Fruit fly (Drosophila melanogaster): ENCODE results near the gene CG13801.

CG13801 gene

DNA sequence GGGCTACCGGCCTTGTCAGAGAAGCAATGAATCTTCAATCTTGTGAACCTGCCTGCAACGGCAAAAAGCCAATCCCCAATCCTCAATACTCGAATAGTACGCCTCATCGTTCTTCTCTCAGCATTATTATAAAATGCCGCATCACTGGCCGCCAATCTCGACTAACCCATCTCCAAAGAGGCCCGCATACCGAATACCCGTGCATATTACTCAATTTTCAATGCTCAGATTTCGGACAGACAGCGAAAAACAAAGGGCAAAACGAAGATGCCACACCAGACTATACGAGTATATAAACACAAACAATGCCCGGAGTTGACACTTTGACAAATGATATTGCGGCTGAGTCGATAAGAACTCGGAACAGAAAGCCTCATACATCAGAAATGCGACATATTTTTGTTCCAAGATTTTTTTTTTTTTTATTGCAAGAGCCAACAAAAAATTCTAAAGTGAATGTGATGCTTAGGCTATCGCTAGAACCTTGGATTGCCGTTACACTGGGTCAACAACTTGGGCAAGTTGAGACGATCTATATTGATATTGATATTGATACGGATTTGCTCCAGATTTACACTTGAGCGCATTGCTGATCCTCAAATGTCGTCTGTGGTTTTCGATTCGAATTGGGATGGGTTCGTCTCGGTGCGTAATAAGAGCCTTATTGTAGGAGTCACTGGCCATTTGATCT, 32.5 kb downstream of the CG13801 start:
- TF ChIP-seq svp (GFP tag) (peak; percentile 67), CG6854 (GFP tag; optimal IDR thresholded peaks at IDR 0.05) (no peak), CG6792 (GFP tag; optimal IDR thresholded peaks at IDR 0.05) (no peak), Ets21C (GFP tag; optimal IDR thresholded peaks at IDR 0.05) (no peak), CG31627 (GFP tag; optimal IDR thresholded peaks at IDR 0.05) (no peak), fkh (GFP tag; optimal IDR thresholded peaks at IDR 0.05) (peak; percentile 37), vri (GFP tag; optimal IDR thresholded peaks at IDR 0.05) (peak; percentile 71), Sox14 (GFP tag; optimal IDR thresholded peaks at IDR 0.05) (no peak), esn (GFP tag; optimal IDR thresholded peaks at IDR 0.05) (no peak), net (GFP tag; optimal IDR thresholded peaks at IDR 0.05) (no peak), CG3919 (GFP tag; optimal IDR thresholded peaks at IDR 0.05) (no peak), Eip75B (GFP tag; optimal IDR thresholded peaks at IDR 0.05) (no peak), CG1621 (tag; optimal IDR thresholded peaks at IDR 0.05) (no peak), CG4318 (GFP tag; optimal IDR thresholded peaks at IDR 0.05) (no peak), CG8319 (GFP tag; optimal IDR thresholded peaks at IDR 0.05) (no peak), Sox102F (GFP tag; optimal IDR thresholded peaks at IDR 0.05) (peak; percentile 7)

DNA sequence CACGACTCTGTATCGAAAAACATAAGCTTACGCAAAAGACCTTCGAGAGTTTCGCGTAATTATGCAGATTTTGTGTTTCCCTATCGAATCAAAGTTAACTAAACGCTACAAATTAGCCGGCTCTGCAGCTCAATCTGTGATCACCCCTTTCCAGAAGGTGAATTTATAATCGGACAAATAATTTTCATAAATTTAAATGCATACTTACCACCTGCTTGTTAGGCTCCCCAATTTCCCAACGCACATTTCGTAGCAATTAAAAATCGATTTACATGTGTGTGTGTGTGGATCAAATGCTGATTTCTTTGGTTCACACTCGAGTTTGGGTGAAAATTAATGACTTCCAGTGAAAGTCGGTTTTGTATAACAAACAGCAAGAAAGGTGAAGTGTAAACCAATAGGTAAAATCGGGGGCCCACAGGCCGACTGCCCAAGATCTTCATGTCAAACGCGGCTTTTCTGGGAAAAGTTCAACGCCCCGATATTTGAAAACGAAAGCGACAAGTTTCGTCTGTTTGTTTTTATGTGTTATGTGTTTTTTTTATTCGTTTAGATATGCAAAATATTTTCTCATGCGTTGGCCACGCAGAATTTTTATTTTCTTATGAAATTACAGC, 37.3 kb downstream of the CG13801 start:
- TF ChIP-seq lz (GFP tag; optimal IDR thresholded peaks at IDR 0.05) (no peak), topi (GFP tag; optimal IDR thresholded peaks at IDR 0.05) (no peak), Hr39 (GFP tag; optimal IDR thresholded peaks at IDR 0.05) (no peak), fkh (GFP tag; optimal IDR thresholded peaks at IDR 0.05) (no peak), OdsH (GFP tag; optimal IDR thresholded peaks at IDR 0.05) (no peak), CG8319 (GFP tag; optimal IDR thresholded peaks at IDR 0.05) (no peak), ss (GFP tag; optimal IDR thresholded peaks at IDR 0.05) (no peak), svp (GFP tag) (no peak), spab (GFP tag; optimal IDR thresholded peaks at IDR 0.05) (no peak)

DNA sequence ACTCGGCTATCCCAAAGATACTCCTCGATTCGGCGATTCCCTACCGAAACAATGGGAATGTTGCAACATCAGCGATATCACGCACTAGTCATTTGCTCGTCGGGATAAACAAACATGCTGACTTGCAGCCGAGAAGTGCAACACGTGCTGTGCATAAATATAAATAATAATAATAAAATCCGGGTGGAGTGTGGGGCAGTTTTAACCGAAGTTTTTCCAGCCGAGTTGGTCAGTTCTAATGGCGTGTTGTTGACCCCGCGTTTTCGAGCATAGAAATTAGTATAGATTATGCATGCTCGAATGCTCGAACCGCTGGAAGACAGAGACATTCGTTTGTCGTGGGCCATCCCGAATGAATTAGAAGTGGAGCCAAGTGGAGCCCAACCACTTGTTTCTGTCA, 38.3 kb downstream of the CG13801 start:
- TF ChIP-seq ss (GFP tag; optimal IDR thresholded peaks at IDR 0.05): no peak
- TF ChIP-seq CG3032 (tag; optimal IDR thresholded peaks at IDR 0.05): no peak
- no peak for TF ChIP-seq CG9139 (GFP tag; optimal IDR thresholded peaks at IDR 0.05)
- no peak for TF ChIP-seq dac (GFP tag; optimal IDR thresholded peaks at IDR 0.05)
- no peak for TF ChIP-seq CG10631 (GFP tag; optimal IDR thresholded peaks at IDR 0.05)
- TF ChIP-seq acj6 (GFP tag; optimal IDR thresholded peaks at IDR 0.05): no peak
- TF ChIP-seq Eip93F (GFP tag; optimal IDR thresholded peaks at IDR 0.05): no peak
- TF ChIP-seq fkh (GFP tag; optimal IDR thresholded peaks at IDR 0.05): no peak

DNA sequence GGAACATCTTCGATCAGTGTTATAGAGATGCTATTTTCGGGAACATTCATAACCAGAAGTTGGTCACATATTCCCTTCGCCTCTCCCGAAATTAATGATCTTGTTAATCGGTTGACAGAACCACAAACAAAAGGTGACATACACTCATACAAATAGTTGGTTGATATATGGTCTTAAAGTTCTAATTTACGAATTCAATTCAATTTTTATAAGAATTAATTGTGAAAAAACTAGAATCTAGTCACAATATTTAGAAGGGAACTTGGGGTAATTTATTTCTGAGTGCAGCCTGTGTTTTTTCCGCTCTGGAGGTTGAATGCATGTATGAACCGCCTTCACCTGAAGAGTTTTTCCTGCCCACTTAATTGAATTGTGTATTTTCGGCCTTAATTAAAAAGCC, 39.4 kb downstream of the CG13801 start:
- TF ChIP-seq pdm3 (GFP tag; optimal IDR thresholded peaks at IDR 0.05): no peak
- TF ChIP-seq CG11902 (GFP tag; optimal IDR thresholded peaks at IDR 0.05): no peak
- no peak for TF ChIP-seq Hr4 (GFP tag; optimal IDR thresholded peaks at IDR 0.05)
- no peak for TF ChIP-seq achi (GFP tag; optimal IDR thresholded peaks at IDR 0.05)
- TF ChIP-seq CG6808 (GFP tag; optimal IDR thresholded peaks at IDR 0.05): no peak
- TF ChIP-seq cyc (GFP tag; optimal IDR thresholded peaks at IDR 0.05): no peak
- TF ChIP-seq spab (GFP tag; optimal IDR thresholded peaks at IDR 0.05): no peak
- no peak for TF ChIP-seq Ets96B (tag; optimal IDR thresholded peaks at IDR 0.05)
- TF ChIP-seq Ets21C (GFP tag; optimal IDR thresholded peaks at IDR 0.05): no peak
- TF ChIP-seq Eip93F (GFP tag; optimal IDR thresholded peaks at IDR 0.05): no peak
- TF ChIP-seq CG15336 (GFP tag; IDR thresholded peaks at IDR 0.05): no peak
- no peak for TF ChIP-seq esn (GFP tag; optimal IDR thresholded peaks at IDR 0.05)
- TF ChIP-seq CG8119 (GFP tag; IDR thresholded peaks at IDR 0.05): no peak
- TF ChIP-seq Smox (GFP tag; optimal IDR thresholded peaks at IDR 0.05): no peak
- TF ChIP-seq Hr39 (GFP tag; optimal IDR thresholded peaks at IDR 0.05): no peak
- TF ChIP-seq fd59A (GFP tag; optimal IDR thresholded peaks at IDR 0.05): no peak
- TF ChIP-seq Eip78C (GFP tag): no peak
- no peak for TF ChIP-seq CG34406 (GFP tag; optimal IDR thresholded peaks at IDR 0.05)
- no peak for TF ChIP-seq Met (GFP tag; optimal IDR thresholded peaks at IDR 0.05)
